Fruit fly (Drosophila melanogaster) whole organism, embryonic: ENCODE results near the gene CG43779.
A peak's percentile ranks its signal among the peaks of the same experiment; 100 is the strongest.

Experiments used
- Adf1 ChIP-seq: fragments of 200-800 bp; sonication (Bioruptor generic); IDR thresholded peaks from 2 replicates; pipeline ENCODE4 v1.3.6; 2022; ENCODE audit warnings: missing biosample characterization, missing genetic modification characterization
- Atf6 ChIP-seq: fragments of 200-800 bp; sonication (Bioruptor generic); IDR thresholded peaks from 2 replicates; pipeline ENCODE4 v1.3.6; 2022; ENCODE audit warnings: missing biosample characterization, missing genetic modification characterization
- CG10147 ChIP-seq: fragments of 200-800 bp; sonication (Bioruptor generic); optimal IDR thresholded peaks from 2 replicates; lab custom pipeline; 2019; ENCODE audit warnings: missing biosample characterization, mild to moderate bottlenecking, missing genetic modification characterization, moderate library complexity
- CG1024 ChIP-seq: fragments of 200-800 bp; sonication (Bioruptor generic); IDR thresholded peaks from 2 replicates; pipeline ENCODE4 v1.3.6; 2022; ENCODE audit warnings: missing biosample characterization, missing genetic modification characterization
- CG10274 ChIP-seq: fragments of 200-800 bp; sonication (Bioruptor generic); optimal IDR thresholded peaks from 3 replicates; lab custom pipeline; 2017; ENCODE audit warnings: missing biosample characterization, mild to moderate bottlenecking, missing genetic modification characterization
- CG10366 ChIP-seq: fragments of 200-800 bp; sonication (Bioruptor generic); IDR thresholded peaks from 2 replicates; pipeline ENCODE4 v1.3.6; 2022; ENCODE audit warnings: missing biosample characterization, missing genetic modification characterization
- CG10431 ChIP-seq: fragments of 200-800 bp; sonication (Bioruptor generic); optimal IDR thresholded peaks from 3 replicates; lab custom pipeline; 2018; ENCODE audit warnings: missing biosample characterization, mild to moderate bottlenecking, missing genetic modification characterization
- CG11247 ChIP-seq: fragments of 200-800 bp; sonication (Bioruptor generic); IDR thresholded peaks from 2 replicates; pipeline ENCODE4 v1.3.6; 2022; ENCODE audit warnings: missing biosample characterization, missing genetic modification characterization
- CG11560 ChIP-seq: fragments of 200-800 bp; sonication (Bioruptor generic); IDR thresholded peaks from 3 replicates; pipeline ENCODE4 v1.3.6; 2022; ENCODE audit warnings: missing biosample characterization, missing genetic modification characterization
- CG12659 ChIP-seq: fragments of 200-800 bp; sonication (Bioruptor generic); optimal IDR thresholded peaks from 3 replicates; lab custom pipeline; 2017; ENCODE audit warnings: mild to moderate bottlenecking, missing biosample characterization, missing genetic modification reagents, missing genetic modification characterization
- CG16779 ChIP-seq: fragments of 200-800 bp; sonication (Bioruptor generic); IDR thresholded peaks from 2 replicates; pipeline ENCODE4 v1.3.6; 2022; ENCODE audit warnings: missing biosample characterization, missing genetic modification characterization
- CG16863 ChIP-seq: fragments of 200-800 bp; sonication (Bioruptor generic); optimal IDR thresholded peaks from 3 replicates; lab custom pipeline; 2016; ENCODE audit warnings: missing biosample characterization, missing genetic modification characterization
- CG17186 ChIP-seq: fragments of 200-800 bp; sonication (Bioruptor generic); optimal IDR thresholded peaks from 3 replicates; lab custom pipeline; 2017; ENCODE audit warnings: missing biosample characterization, missing genetic modification reagents, missing genetic modification characterization
- CG17361 ChIP-seq: fragments of 200-800 bp; sonication (Bioruptor generic); IDR thresholded peaks from 3 replicates; pipeline ENCODE4 v1.3.6; 2022; ENCODE audit warnings: missing biosample characterization, missing genetic modification characterization
- CG2116 ChIP-seq: fragments of 200-800 bp; sonication (Bioruptor generic); optimal IDR thresholded peaks from 3 replicates; lab custom pipeline; 2018; ENCODE audit warnings: missing biosample characterization, mild to moderate bottlenecking, missing genetic modification characterization
- CG31365 ChIP-seq: fragments of 200-800 bp; sonication (Bioruptor generic); optimal IDR thresholded peaks from 2 replicates; lab custom pipeline; 2018; ENCODE audit warnings: missing biosample characterization, mild to moderate bottlenecking, missing genetic modification characterization
- CG33213 ChIP-seq: fragments of 200-800 bp; sonication (Bioruptor generic); optimal IDR thresholded peaks from 3 replicates; lab custom pipeline; 2016; ENCODE audit warnings: missing biosample characterization, missing genetic modification characterization
- CG4404 ChIP-seq: fragments of 200-800 bp; sonication (Bioruptor generic); IDR thresholded peaks from 2 replicates; pipeline ENCODE4 v1.3.6; 2022; ENCODE audit warnings: missing biosample characterization, missing genetic modification characterization
- CG5953 ChIP-seq: fragments of 200-800 bp; sonication (Bioruptor generic); IDR thresholded peaks from 2 replicates; pipeline ENCODE4 v1.3.6; 2022; ENCODE audit warnings: missing biosample characterization, missing genetic modification characterization
- CG6654 ChIP-seq: fragments of 200-800 bp; sonication (Bioruptor generic); optimal IDR thresholded peaks from 2 replicates; lab custom pipeline; 2017; ENCODE audit warnings: missing biosample characterization, mild to moderate bottlenecking, missing genetic modification characterization
- CG6791 ChIP-seq: fragments of 200-800 bp; sonication (Bioruptor generic); IDR thresholded peaks from 3 replicates; pipeline ENCODE4 v1.3.6; 2022; ENCODE audit warnings: missing biosample characterization, missing genetic modification characterization; ENCODE audit not compliant: partially characterized antibody
- CG7372 ChIP-seq: fragments of 200-800 bp; sonication (Bioruptor generic); IDR thresholded peaks from 2 replicates; pipeline ENCODE4 v1.3.6; 2022; ENCODE audit warnings: missing biosample characterization, missing genetic modification characterization
- CG7786 ChIP-seq: fragments of 200-800 bp; sonication (Bioruptor generic); optimal IDR thresholded peaks from 2 replicates; lab custom pipeline; 2016; ENCODE audit warnings: missing biosample characterization, missing genetic modification characterization
- CG9609 ChIP-seq: fragments of 200-800 bp; sonication (Bioruptor generic); optimal IDR thresholded peaks from 3 replicates; lab custom pipeline; 2016; ENCODE audit warnings: missing biosample characterization, missing genetic modification characterization
- CG9876 ChIP-seq: fragments of 200-800 bp; sonication (Bioruptor generic); optimal IDR thresholded peaks from 2 replicates; lab custom pipeline; 2016; ENCODE audit warnings: missing biosample characterization, missing genetic modification characterization
- Camta ChIP-seq: fragments of 200-800 bp; sonication (Bioruptor generic); optimal IDR thresholded peaks from 2 replicates; lab custom pipeline; 2016; ENCODE audit warnings: missing biosample characterization, missing genetic modification characterization
- CoRest ChIP-seq: fragments of 200-800 bp; sonication (Bioruptor generic); optimal IDR thresholded peaks from 3 replicates; lab custom pipeline; 2018; ENCODE audit warnings: missing biosample characterization, mild to moderate bottlenecking, missing genetic modification characterization, moderate library complexity
- Dek ChIP-seq: fragments of 200-800 bp; sonication (Bioruptor generic); optimal IDR thresholded peaks from 3 replicates; lab custom pipeline; 2019; ENCODE audit warnings: missing biosample characterization, mild to moderate bottlenecking, missing genetic modification characterization, moderate library complexity
- Doc3 ChIP-seq: fragments of 200-800 bp; sonication (Bioruptor generic); IDR thresholded peaks from 3 replicates; pipeline ENCODE4 v1.3.6; 2022; ENCODE audit warnings: missing biosample characterization, missing genetic modification characterization; ENCODE audit not compliant: partially characterized antibody
- Gsc ChIP-seq: fragments of 200-800 bp; sonication (Bioruptor generic); IDR thresholded peaks from 2 replicates; pipeline ENCODE4 v1.3.6; 2022; ENCODE audit warnings: missing biosample characterization, missing genetic modification characterization
- HLHmδ ChIP-seq: fragments of 200-800 bp; sonication (Bioruptor generic); optimal IDR thresholded peaks from 2 replicates; lab custom pipeline; 2018; ENCODE audit warnings: missing biosample characterization, mild to moderate bottlenecking, missing genetic modification characterization, moderate library complexity
- HmgZ ChIP-seq: fragments of 200-800 bp; sonication (Bioruptor generic); optimal IDR thresholded peaks from 2 replicates; lab custom pipeline; 2018; ENCODE audit warnings: missing biosample characterization, mild to moderate bottlenecking, missing genetic modification characterization
- Med ChIP-seq: fragments of 200-800 bp; sonication (Bioruptor generic); peaks from one replicate; lab custom pipeline; 2016; ENCODE audit warnings: missing biosample characterization, missing genetic modification characterization, mild to moderate bottlenecking, inconsistent platforms, moderate library complexity
- Rx ChIP-seq: fragments of 200-800 bp; sonication (Bioruptor generic); IDR thresholded peaks from 2 replicates; pipeline ENCODE4 v1.3.6; 2022; ENCODE audit warnings: missing biosample characterization, missing genetic modification characterization
- Six4 ChIP-seq: fragments of 200-800 bp; sonication (Bioruptor generic); optimal IDR thresholded peaks from 2 replicates; lab custom pipeline; 2016; ENCODE audit warnings: missing biosample characterization, missing genetic modification characterization
- Ssrp ChIP-seq: fragments of 200-800 bp; sonication (Bioruptor generic); optimal IDR thresholded peaks from 2 replicates; lab custom pipeline; 2018; ENCODE audit warnings: missing biosample characterization, mild to moderate bottlenecking, missing genetic modification characterization, moderate library complexity
- Usf ChIP-seq: fragments of 200-800 bp; sonication (Bioruptor generic); optimal IDR thresholded peaks from 2 replicates; lab custom pipeline; 2017; ENCODE audit warnings: missing genotype, missing biosample characterization, missing genetic modification characterization
- Xbp1 ChIP-seq: fragments of 200-800 bp; sonication (Bioruptor generic); optimal IDR thresholded peaks from 3 replicates; lab custom pipeline; 2016; ENCODE audit warnings: missing biosample characterization, mild to moderate bottlenecking, missing genetic modification characterization
- bsh ChIP-seq, 2 experiments: fragments of 200-800 bp; sonication (Bioruptor generic); optimal IDR thresholded peaks; 2 replicates each; lab custom pipeline; 2017 to 2018; ENCODE audit warnings: mild to moderate bottlenecking in 2 of 2, missing biosample characterization in 2 of 2, missing genetic modification characterization in 2 of 2, moderate library complexity in 1 of 2
- corto ChIP-seq: fragments of 200-800 bp; sonication (Bioruptor generic); optimal IDR thresholded peaks from 2 replicates; lab custom pipeline; 2016; ENCODE audit warnings: missing biosample characterization, mild to moderate bottlenecking, missing genetic modification characterization, moderate library complexity
- cwo ChIP-seq: fragments of 200-800 bp; sonication (Bioruptor generic); optimal IDR thresholded peaks from 3 replicates; lab custom pipeline; 2017; ENCODE audit warnings: missing biosample characterization, missing genetic modification characterization, mild to moderate bottlenecking, moderate library complexity, missing genetic modification reagents
- dati ChIP-seq: fragments of 200-800 bp; sonication (Bioruptor generic); IDR thresholded peaks from 2 replicates; pipeline ENCODE4 v1.3.6; 2022; ENCODE audit warnings: missing biosample characterization, missing genetic modification characterization
- dysf ChIP-seq: fragments of 200-800 bp; sonication (Bioruptor generic); IDR thresholded peaks from 3 replicates; pipeline ENCODE4 v1.3.6; 2022; ENCODE audit warnings: missing biosample characterization, missing genetic modification characterization
- fd96Cb ChIP-seq: fragments of 200-800 bp; sonication (Bioruptor generic); optimal IDR thresholded peaks from 2 replicates; lab custom pipeline; 2018; ENCODE audit warnings: missing biosample characterization, mild to moderate bottlenecking, missing genetic modification characterization, moderate library complexity
- lola ChIP-seq, 3 experiments: fragments of >200 bp in 2 of 3; fragments of 200-800 bp in 1 of 3; sonication (Bioruptor generic) in 1 of 3; optimal IDR thresholded peaks; 2 replicates each; lab custom pipeline; 2017 to 2019; ENCODE audit warnings: missing biosample characterization in 3 of 3, missing genetic modification characterization in 3 of 3, mild to moderate bottlenecking in 1 of 3, moderate library complexity in 1 of 3
- nau ChIP-seq: fragments of 200-800 bp; sonication (Bioruptor generic); optimal IDR thresholded peaks from 3 replicates; lab custom pipeline; 2017; ENCODE audit warnings: missing biosample characterization, mild to moderate bottlenecking, missing genetic modification characterization, missing genetic modification reagents
- p53 ChIP-seq: fragments of 200-800 bp; sonication (Bioruptor generic); optimal IDR thresholded peaks from 2 replicates; lab custom pipeline; 2016; ENCODE audit warnings: missing biosample characterization, missing genetic modification characterization
- pum ChIP-seq: fragments of 200-800 bp; sonication (Bioruptor generic); optimal IDR thresholded peaks from 2 replicates; lab custom pipeline; 2016; ENCODE audit warnings: missing biosample characterization, missing genetic modification characterization
- pzg ChIP-seq: fragments of 200-800 bp; sonication (Bioruptor generic); optimal IDR thresholded peaks from 3 replicates; lab custom pipeline; 2018; ENCODE audit warnings: missing biosample characterization, mild to moderate bottlenecking, missing genetic modification characterization, moderate library complexity
- run ChIP-seq: fragments of 200-800 bp; sonication (Bioruptor generic); optimal IDR thresholded peaks from 3 replicates; lab custom pipeline; 2018; ENCODE audit warnings: missing biosample characterization, mild to moderate bottlenecking, missing genetic modification characterization
- tap ChIP-seq: fragments of 200-800 bp; optimal IDR thresholded peaks from 3 replicates; lab custom pipeline; 2019; ENCODE audit warnings: missing biosample characterization, mild to moderate bottlenecking, missing genetic modification characterization, moderate library complexity

CG43779 gene

dm6 chr2L:13286456-13286855, 20.1 kb downstream of the CG43779 start, which contains the start of the genes Drep4 and Uvrag (continued):
- TF ChIP-seq CG9876 (GFP tag; lab: Kevin White, UChicago), result no peak
- no peak for TF ChIP-seq cwo (GFP tag; lab: Kevin White, UChicago)
- no peak for TF ChIP-seq CG11560 (tag; lab: Robert Waterston, UW)
- TF ChIP-seq CG10147 (GFP tag; lab: Kevin White, UChicago), result no peak
- no peak for TF ChIP-seq Doc3 (GFP tag; lab: Robert Waterston, UW)
- TF ChIP-seq CG10366 (GFP tag; lab: Robert Waterston, UW), result no peak
- peak; percentile 32; the same call in 1 of the 2 replicates for TF ChIP-seq CG4404 (GFP tag; lab: Robert Waterston, UW)
- peak; percentile 76 for TF ChIP-seq Xbp1 (GFP tag; lab: Kevin White, UChicago)
- TF ChIP-seq Camta (GFP tag; lab: Kevin White, UChicago), result no peak
- TF ChIP-seq CG16863, result no peak
- TF ChIP-seq CG7786 (GFP tag; lab: Kevin White, UChicago), result no peak
- no peak for TF ChIP-seq run (tag; lab: Kevin White, UChicago)
- peak; percentile 57 for TF ChIP-seq CG2116 (GFP tag; lab: Kevin White, UChicago)
- no peak for TF ChIP-seq CG31365 (tag; lab: Kevin White, UChicago)
- TF ChIP-seq HmgZ, result peak; percentile 50
- TF ChIP-seq CG9609 (GFP tag; lab: Kevin White, UChicago), result no peak
- no peak for TF ChIP-seq CG16779 (GFP tag; lab: Robert Waterston, UW)
- no peak for TF ChIP-seq Med (GFP tag; lab: Kevin White, UChicago)
- TF ChIP-seq lola (GFP tag; optimal IDR thresholded peaks at IDR 0.05; lab: Kevin White, UChicago), result no peak
- no peak for TF ChIP-seq CG5953 (GFP tag; lab: Robert Waterston, UW)
- TF ChIP-seq pum, result no peak
- no peak for TF ChIP-seq HLHmδ (GFP tag; lab: Kevin White, UChicago)
- peak; percentile 63 for TF ChIP-seq Dek (tag; lab: Kevin White, UChicago)
- TF ChIP-seq nau (GFP tag; lab: Kevin White, UChicago), result no peak
- peak; percentile 74 for TF ChIP-seq Ssrp (tag; lab: Kevin White, UChicago)
- TF ChIP-seq dati (GFP tag; lab: Robert Waterston, UW), result no peak
- peak in 1 of 2 experiments; percentile 59 for TF ChIP-seq bsh (GFP tag; optimal IDR thresholded peaks at IDR 0.05; lab: Kevin White, UChicago)
- TF ChIP-seq Gsc (GFP tag; lab: Robert Waterston, UW), result no peak
- no peak for TF ChIP-seq CG10274
- no peak for TF ChIP-seq corto (GFP tag; lab: Kevin White, UChicago)
- peak; percentile 17 for TF ChIP-seq Six4 (GFP tag; lab: Kevin White, UChicago)
- 0 out of 2 replicates have a peak, but pooled peaks have one; percentile 15 for TF ChIP-seq CG11247 (GFP tag; lab: Robert Waterston, UW)
- no peak for TF ChIP-seq tap (tag; lab: Kevin White, UChicago)
- no peak for TF ChIP-seq CG1024
- TF ChIP-seq CG6791 (GFP tag; lab: Robert Waterston, UW), result no peak
- peak; percentile 38; the same call in 1 of the 2 replicates for TF ChIP-seq CG7372
- TF ChIP-seq Rx (GFP tag; lab: Robert Waterston, UW), result no peak
- TF ChIP-seq fd96Cb (tag; lab: Kevin White, UChicago), result peak; percentile 48
- TF ChIP-seq CG10431 (GFP tag; lab: Kevin White, UChicago), result peak; percentile 26
- TF ChIP-seq CG17186, result no peak
- no peak; the same call in 2 of the 3 replicates for TF ChIP-seq CG17361 (GFP tag; lab: Robert Waterston, UW)
- no peak; the same call in 1 of the 2 replicates for TF ChIP-seq Adf1 (GFP tag; lab: Robert Waterston, UW)
- no peak for TF ChIP-seq Atf6 (GFP tag; lab: Robert Waterston, UW)
- TF ChIP-seq Usf (GFP tag; lab: Kevin White, UChicago), result peak; percentile 7
- peak; percentile 67; the same call in 2 of the 3 replicates for TF ChIP-seq dysf
- TF ChIP-seq p53 (GFP tag; lab: Kevin White, UChicago), result no peak
- TF ChIP-seq CoRest (tag; lab: Kevin White, UChicago), result peak; percentile 88
- no peak for TF ChIP-seq CG33213 (GFP tag; lab: Kevin White, UChicago)
- TF ChIP-seq pzg (GFP tag; lab: Kevin White, UChicago), result peak; percentile 18
- no peak for TF ChIP-seq CG6654
- peak; percentile 67 for TF ChIP-seq CG12659
